Worm (Caenorhabditis elegans) whole organism, young adult: ENCODE data around the gene T22C8.4.

Experiments used
- F57C9.4 ChIP-seq: sonication (generic microtip); optimal IDR thresholded peaks from 2 replicates; lab custom pipeline; 2017; ENCODE audit warnings: mild to moderate bottlenecking, missing genetic modification characterization, missing compliant biosample characterization
- madf-6 ChIP-seq: fragments of 200-800 bp; sonication (Bioruptor generic); IDR thresholded peaks from 2 replicates; pipeline ENCODE4 v1.3.6; 2022; ENCODE audit warnings: missing genetic modification reagents, missing genetic modification characterization, missing compliant biosample characterization
- nfya-1 ChIP-seq: sonication (generic microtip); optimal IDR thresholded peaks from 2 replicates; lab custom pipeline; 2017; ENCODE audit warnings: antibody characterized with exemption, missing compliant biosample characterization, missing genetic modification characterization, borderline replicate concordance; ENCODE audit not compliant: insufficient read depth
- unc-62 ChIP-seq: fragments of 150-350 bp; optimal IDR thresholded peaks from 2 replicates; lab custom pipeline; 2014; ENCODE audit warnings: missing biosample characterization, missing genetic modification reagents, missing genetic modification characterization

DNA sequence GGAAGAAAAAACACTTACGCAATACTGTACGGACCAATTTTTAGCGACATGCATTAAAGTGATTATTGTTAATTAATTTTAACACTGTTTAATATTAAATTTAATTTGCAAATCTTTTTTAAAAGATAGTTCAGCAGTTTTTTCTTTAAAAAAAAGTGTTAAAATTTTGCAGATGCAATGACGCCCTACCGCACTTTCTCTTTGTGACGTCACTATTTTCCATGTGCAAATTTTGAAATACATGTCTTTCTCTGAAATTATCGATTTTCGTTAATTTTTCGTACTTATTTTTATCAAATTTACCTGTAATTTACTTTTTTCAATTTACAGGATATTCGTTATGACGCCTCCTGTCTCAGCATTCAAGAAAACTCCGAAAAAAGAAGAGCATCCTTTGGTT, 38.2 kb upstream of the T22C8.4 start, which contains the start of the genes piga-1 and eif-2Bepsilon:
- TF ChIP-seq unc-62 (no peak), madf-6 (GFP tag; lab: Robert Waterston, UW) (no peak), nfya-1 (tag; lab: Kevin White, UChicago) (no peak), F57C9.4 (tag; lab: Kevin White, UChicago) (no peak)
